Fruit fly (Drosophila melanogaster): ENCODE results near the gene mth.

The mth gene

dm6 chr3L:294841-295408 is 51.8 kb downstream of the mth start (continued):
- TF ChIP-seq Xrp1 (GFP tag; IDR thresholded peaks at IDR 0.05) (peak; percentile 49; the same call in 1 of the 2 replicates), Rx (GFP tag; IDR thresholded peaks at IDR 0.05) (no peak), lmd (GFP tag; IDR thresholded peaks at IDR 0.05) (peak; percentile 14; the same call in 1 of the 2 replicates), Med (GFP tag) (peak; percentile 42), dmrt11E (tag; optimal IDR thresholded peaks at IDR 0.05) (peak; percentile 79), bab2 (GFP tag; optimal IDR thresholded peaks at IDR 0.05) (peak; percentile 3), CG8388 (GFP tag; optimal IDR thresholded peaks at IDR 0.05) (peak; percentile 33), az2 (GFP tag; optimal IDR thresholded peaks at IDR 0.05) (peak; percentile 47), bcd (GFP tag; optimal IDR thresholded peaks at IDR 0.05) (peak; percentile 2), CG3838 (GFP tag; optimal IDR thresholded peaks at IDR 0.05) (no peak), CG6689 (GFP tag; IDR thresholded peaks at IDR 0.05) (no peak), CG12219 (GFP tag; optimal IDR thresholded peaks at IDR 0.05) (peak; percentile 23), CG10209 (GFP tag; optimal IDR thresholded peaks at IDR 0.05) (peak; percentile 23), pum (GFP tag; optimal IDR thresholded peaks at IDR 0.05) (peak; percentile 8), Nf-YB (GFP tag; optimal IDR thresholded peaks at IDR 0.05) (peak; percentile 15), CG2116 (GFP tag; optimal IDR thresholded peaks at IDR 0.05) (no peak), Asciz (GFP tag; optimal IDR thresholded peaks at IDR 0.05) (peak; percentile 18), chn (GFP tag; optimal IDR thresholded peaks at IDR 0.05) (peak; percentile 15), PHDP (tag; optimal IDR thresholded peaks at IDR 0.05) (peak; percentile 15), D19A (tag; optimal IDR thresholded peaks at IDR 0.05) (peak; percentile 99), tap (tag; optimal IDR thresholded peaks at IDR 0.05) (no peak), prd (optimal IDR thresholded peaks at IDR 0.05) (no peak), prd (GFP tag; IDR thresholded peaks at IDR 0.05) (0 out of 3 replicates have a peak, but pooled peaks have one; percentile 20), CG8359 (GFP tag; optimal IDR thresholded peaks at IDR 0.05; ENCODE audit: borderline replicate concordance) (no peak), sim (GFP tag; IDR thresholded peaks at IDR 0.05) (no peak), CG2202 (tag; optimal IDR thresholded peaks at IDR 0.05) (peak; percentile 63), CG13775 (GFP tag; optimal IDR thresholded peaks at IDR 0.05) (peak; percentile 25), CG1647 (GFP tag; optimal IDR thresholded peaks at IDR 0.05) (peak; percentile 19), CHES-1-like (GFP tag; optimal IDR thresholded peaks at IDR 0.05) (peak; percentile 8), CG30403 (GFP tag; optimal IDR thresholded peaks at IDR 0.05) (no peak), CG32772 (GFP tag; IDR thresholded peaks at IDR 0.05) (0 out of 2 replicates have a peak, but pooled peaks have one; percentile 19), CG15696 (tag; optimal IDR thresholded peaks at IDR 0.05) (peak; percentile 56), nerfin-1 (tag; optimal IDR thresholded peaks at IDR 0.05) (peak; percentile 13), sisA (GFP tag; IDR thresholded peaks at IDR 0.05) (no peak), kah (GFP tag; optimal IDR thresholded peaks at IDR 0.05) (peak; percentile 15), lov (optimal IDR thresholded peaks at IDR 0.05) (no peak), lov (GFP tag; IDR thresholded peaks at IDR 0.05) (no peak), Xbp1 (GFP tag; optimal IDR thresholded peaks at IDR 0.05) (peak; percentile 16), Pdp1 (GFP tag; optimal IDR thresholded peaks at IDR 0.05) (peak in 1 of 2 experiments; percentile 31), Jarid2 (GFP tag; optimal IDR thresholded peaks at IDR 0.05) (no peak), Side (GFP tag; optimal IDR thresholded peaks at IDR 0.05) (peak; percentile 20), CG30431 (GFP tag; optimal IDR thresholded peaks at IDR 0.05) (no peak), CG11695 (GFP tag; IDR thresholded peaks at IDR 0.05) (no peak), CG9797 (GFP tag; optimal IDR thresholded peaks at IDR 0.05) (no peak), Hr78 (GFP tag; optimal IDR thresholded peaks at IDR 0.05) (peak in 1 of 2 experiments; percentile 29), CG17361 (GFP tag; IDR thresholded peaks at IDR 0.05) (peak; percentile 64), CG4360 (GFP tag; IDR thresholded peaks at IDR 0.05) (no peak), CG4424 (GFP tag; optimal IDR thresholded peaks at IDR 0.05) (peak; percentile 50), unpg (GFP tag; optimal IDR thresholded peaks at IDR 0.05) (peak; percentile 25), CG7786 (GFP tag; optimal IDR thresholded peaks at IDR 0.05) (no peak)
